Worm (Caenorhabditis elegans) whole organism, L4/young adult: ENCODE results near the gene algn-13.

Experiments
- W03F9.2 ChIP-seq: fragments of 150-350 bp; optimal IDR thresholded peaks from 2 replicates; lab custom pipeline; 2014; ENCODE audit warnings: missing biosample characterization, missing genetic modification characterization
- dao-5 ChIP-seq: sonication (generic microtip); optimal IDR thresholded peaks from 2 replicates; lab custom pipeline; 2016; ENCODE audit warnings: missing genotype, missing genetic modification characterization, moderate library complexity, missing compliant biosample characterization
- him-1 ChIP-seq: sonication (generic microtip); optimal IDR thresholded peaks from 2 replicates; lab custom pipeline; 2016; ENCODE audit warnings: missing genotype, missing genetic modification reagents, missing genetic modification characterization, missing compliant biosample characterization

The algn-13 gene

DNA sequence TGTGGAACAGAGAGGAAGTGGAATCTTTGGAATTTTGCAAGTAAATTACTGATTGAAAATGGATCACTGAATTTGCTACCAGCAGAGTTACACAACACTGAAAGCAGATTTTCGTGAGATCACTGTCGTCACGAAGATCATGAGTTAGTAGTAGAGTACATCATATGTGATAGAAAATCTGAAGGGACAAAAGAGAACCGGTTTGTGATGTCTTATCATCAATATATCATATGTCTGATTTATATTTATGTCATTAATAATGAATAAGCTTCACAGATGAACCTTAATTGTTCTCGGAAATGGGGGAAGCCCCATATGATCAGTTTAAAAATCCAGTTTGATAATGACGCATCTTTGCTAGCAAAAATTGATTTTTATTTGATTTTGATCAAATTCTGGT is 25.7 kb downstream of the algn-13 start:
- TF ChIP-seq dao-5 (tag; lab: Kevin White, UChicago), result no peak
- no peak for TF ChIP-seq him-1
- no peak for TF ChIP-seq W03F9.2

- no peak for TF ChIP-seq dao-5 (tag; lab: Kevin White, UChicago)
- no peak for TF ChIP-seq W03F9.2
- TF ChIP-seq him-1, result no peak
Measured at ce11 chrV:13935423-13935822, 26.4 kb downstream of the algn-13 start.

DNA sequence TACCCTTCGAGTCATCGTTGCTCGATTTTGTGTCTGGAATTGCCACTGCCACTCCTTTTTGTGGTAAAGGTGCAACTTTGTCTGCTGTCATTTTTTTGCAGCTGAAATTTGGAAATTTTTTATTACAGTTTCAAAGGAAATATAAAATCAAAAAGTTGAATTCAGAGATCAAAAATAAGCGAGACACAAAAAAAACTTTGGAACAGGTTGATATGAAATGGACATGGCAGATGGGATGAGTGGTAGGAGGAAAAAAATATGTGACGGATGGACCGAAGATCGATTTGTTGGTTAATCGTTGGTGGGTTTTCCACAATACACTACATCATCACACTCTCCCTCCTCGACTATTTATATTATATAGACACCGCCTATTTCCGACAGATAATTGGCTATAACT is 27.2 kb downstream of the algn-13 start, which contains the start of gene R10D12.1:
Gene R10D12.1 (minus strand): TSS at position 101 of the 400 bp plus-strand sequence.
- TF ChIP-seq dao-5 (tag; lab: Kevin White, UChicago) (no peak), W03F9.2 (no peak), him-1 (no peak)

- TF ChIP-seq him-1, result no peak
- TF ChIP-seq dao-5 (tag; lab: Kevin White, UChicago), result no peak
- TF ChIP-seq W03F9.2, result no peak
Measured at ce11 chrV:13931952-13932351, 29.8 kb downstream of the algn-13 start.

DNA sequence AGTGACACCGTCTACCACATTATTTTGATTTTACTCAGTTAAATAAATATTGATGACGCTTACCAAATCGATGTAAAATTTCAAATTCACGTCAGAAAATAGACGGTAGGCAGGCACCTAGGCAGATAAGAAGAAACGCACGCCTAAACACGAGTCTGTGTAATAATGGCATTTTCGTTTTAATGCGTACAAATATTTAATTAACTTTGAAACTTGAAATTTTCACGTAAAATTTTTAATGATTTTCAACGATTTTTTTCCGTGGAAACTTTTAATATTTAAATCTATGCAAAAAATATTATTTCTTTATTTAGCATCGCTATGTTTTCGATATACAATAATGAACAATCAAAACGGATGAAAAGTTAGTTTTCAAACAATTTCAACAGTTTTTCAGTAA is 30.6 kb downstream of the algn-13 start, which contains the start of gene C06B3.16:
Gene C06B3.16 (plus strand): TSS at position 301 of the 400 bp plus-strand sequence.
- TF ChIP-seq him-1 (no peak), dao-5 (tag; lab: Kevin White, UChicago) (no peak), W03F9.2 (no peak)

DNA sequence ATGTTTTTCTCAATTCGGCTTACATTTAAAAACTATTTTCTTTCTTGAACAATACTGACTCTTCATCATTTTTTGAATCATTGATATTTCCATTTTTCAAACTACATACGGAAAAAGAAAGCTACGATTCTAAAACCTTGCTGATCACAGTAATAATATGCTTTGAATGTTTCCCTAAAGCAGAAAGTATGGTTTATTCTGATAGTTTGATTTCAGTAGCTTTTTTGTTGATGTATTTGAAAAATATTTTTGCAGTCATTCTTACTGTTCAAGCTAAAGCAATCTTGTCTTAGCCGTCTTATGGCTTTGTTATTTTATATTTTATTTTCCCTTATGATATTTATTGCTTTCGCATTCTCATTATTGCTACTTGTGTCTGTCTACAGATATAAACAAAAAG is 32.3 kb downstream of the algn-13 start, which contains the start of gene srxa-13:
Gene srxa-13 (plus strand): TSS at position 301 of the 400 bp plus-strand sequence.
- TF ChIP-seq W03F9.2, result no peak
- TF ChIP-seq him-1, result no peak
- no peak for TF ChIP-seq dao-5 (tag; lab: Kevin White, UChicago)

DNA sequence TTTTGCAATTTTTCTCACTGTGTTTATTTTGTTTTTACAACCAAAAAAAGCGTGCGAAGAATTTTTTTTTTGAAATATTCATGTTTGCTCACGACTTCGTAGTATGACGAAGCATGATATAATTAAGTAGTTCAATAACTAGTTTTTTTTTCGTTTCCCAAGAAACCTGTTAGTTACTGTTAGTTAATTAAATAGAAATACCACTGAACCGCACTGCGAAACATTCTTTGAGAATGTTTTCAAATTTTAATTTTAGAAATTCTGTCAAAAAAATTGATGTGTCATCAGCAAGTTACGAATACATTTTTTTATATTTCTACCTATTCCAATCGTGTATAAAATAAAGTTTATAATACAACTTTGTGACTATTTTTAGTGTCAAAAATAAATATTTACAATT is 35.4 kb downstream of the algn-13 start, which contains the start of gene srxa-12:
Gene srxa-12 (plus strand): TSS at position 301 of the 400 bp plus-strand sequence.
- TF ChIP-seq dao-5 (tag; lab: Kevin White, UChicago) (no peak), W03F9.2 (no peak)

DNA sequence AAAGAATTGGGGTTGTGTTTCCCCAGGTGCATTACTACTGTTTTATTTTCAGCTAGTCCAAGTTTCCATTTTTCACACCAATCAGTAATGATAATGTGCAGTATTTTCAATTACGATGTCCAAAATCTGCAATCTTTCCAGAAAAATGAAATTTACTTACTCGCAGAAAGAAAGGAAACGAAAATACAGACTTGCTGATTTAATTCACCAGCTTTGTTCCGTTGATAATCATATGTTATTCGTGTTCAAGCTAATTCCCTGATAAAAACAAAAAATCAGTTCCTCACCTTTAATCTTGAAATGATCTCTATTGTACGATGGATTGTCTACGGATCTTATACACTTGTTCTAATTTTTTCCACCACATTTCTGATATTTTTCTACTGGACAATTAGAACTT is 37.9 kb downstream of the algn-13 start, which contains the start of gene srxa-11:
Gene srxa-11 (plus strand): TSS at position 301 of the 400 bp plus-strand sequence.
- no peak for TF ChIP-seq him-1
- no peak for TF ChIP-seq W03F9.2
- TF ChIP-seq dao-5 (tag; lab: Kevin White, UChicago), result no peak

ce11 chrV:13920730-13921129 is 41.0 kb downstream of the algn-13 start, which contains the start of gene srx-42:
Gene srx-42, plus strand, starts transcription at chrV:13921030.
- TF ChIP-seq him-1 (no peak), dao-5 (tag; lab: Kevin White, UChicago) (no peak), W03F9.2 (no peak)

DNA sequence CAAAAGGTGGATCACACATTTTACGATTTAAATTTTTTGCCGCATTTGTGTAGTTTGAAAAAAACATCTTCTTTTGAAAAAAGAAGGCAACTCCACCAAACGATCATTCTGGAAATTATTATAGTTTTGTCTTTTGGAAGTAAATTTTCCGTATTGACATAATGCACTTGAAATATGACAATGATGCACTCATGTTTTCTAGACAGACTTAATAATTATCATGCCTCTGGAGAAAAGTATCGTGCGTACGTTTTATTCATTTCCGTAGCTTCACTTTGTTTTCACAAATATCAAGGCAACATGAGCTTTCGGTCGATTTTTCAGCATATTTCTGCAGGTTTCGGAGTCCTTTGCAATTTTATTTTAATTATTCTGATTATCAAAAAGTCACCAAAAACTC is 43.4 kb downstream of the algn-13 start, which contains the start of gene str-250:
Gene str-250 (plus strand): TSS at position 301 of the 400 bp plus-strand sequence.
- TF ChIP-seq him-1, result no peak
- TF ChIP-seq W03F9.2, result no peak
- no peak for TF ChIP-seq dao-5 (tag; lab: Kevin White, UChicago)

DNA sequence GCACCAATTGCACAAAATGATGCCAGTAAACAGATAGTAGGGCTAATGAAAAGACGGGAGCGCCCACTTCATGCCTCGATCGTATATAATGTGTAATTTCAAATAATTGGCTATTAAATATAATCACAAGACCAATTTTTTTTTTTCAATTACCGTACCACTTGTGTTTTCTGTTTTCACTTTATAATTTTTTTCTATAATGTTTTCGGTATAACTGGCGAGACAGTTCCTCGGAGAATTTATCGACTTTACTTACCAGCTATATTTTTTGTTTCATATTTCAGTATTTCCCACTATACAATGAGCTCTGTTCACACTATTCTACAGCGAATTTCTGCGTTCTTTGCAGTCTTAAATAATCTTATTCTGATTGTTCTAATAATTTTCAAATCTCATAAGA is 45.6 kb downstream of the algn-13 start, which contains the start of gene str-252:
Gene str-252 (plus strand): TSS at position 301 of the 400 bp plus-strand sequence.
- TF ChIP-seq him-1 (no peak), W03F9.2 (no peak), dao-5 (tag; lab: Kevin White, UChicago) (no peak)

ce11 chrV:13915390-13915789 is 46.4 kb downstream of the algn-13 start, which contains the start of gene gcy-32:
Gene gcy-32, minus strand, starts transcription at chrV:13915490.
- TF ChIP-seq W03F9.2 (no peak), him-1 (no peak), dao-5 (tag; lab: Kevin White, UChicago) (no peak)
